Worm (Caenorhabditis elegans) whole organism, L1 larva: ENCODE measurements around the gene rab-30.

Source experiments
- lin-13 ChIP-seq: fragments of 150-350 bp; optimal IDR thresholded peaks from 2 replicates; lab custom pipeline; 2014; ENCODE audit warnings: missing biosample characterization, missing genetic modification reagents, missing genetic modification characterization
- nhr-20 ChIP-seq: sonication (generic microtip); optimal IDR thresholded peaks from 2 replicates; lab custom pipeline; 2016; ENCODE audit warnings: mild to moderate bottlenecking, missing genetic modification characterization, missing compliant biosample characterization
- nhr-90 ChIP-seq: sonication (generic microtip); optimal IDR thresholded peaks from 2 replicates; lab custom pipeline; 2016; ENCODE audit warnings: mild to moderate bottlenecking, missing genetic modification characterization, missing compliant biosample characterization; ENCODE audit not compliant: poor library complexity
- sox-4 ChIP-seq: sonication (generic microtip); optimal IDR thresholded peaks from 2 replicates; lab custom pipeline; 2016; ENCODE audit warnings: missing genetic modification characterization, missing compliant biosample characterization
- tbx-2 ChIP-seq: sonication (generic microtip); optimal IDR thresholded peaks from 2 replicates; lab custom pipeline; 2016; ENCODE audit warnings: missing genetic modification characterization, missing compliant biosample characterization
- unc-62 ChIP-seq: fragments of 150-350 bp; optimal IDR thresholded peaks from 2 replicates; lab custom pipeline; 2014; ENCODE audit warnings: missing biosample characterization, missing genetic modification reagents, missing genetic modification characterization

- TF ChIP-seq tbx-2 (tag; lab: Kevin White, UChicago): no peak
- no peak for TF ChIP-seq lin-13 (GFP tag; lab: Kevin White, UChicago)
- no peak for TF ChIP-seq sox-4 (tag; lab: Kevin White, UChicago)
- TF ChIP-seq nhr-20: no peak
- TF ChIP-seq unc-62 (GFP tag; lab: Kevin White, UChicago): no peak
- TF ChIP-seq nhr-90: no peak
Measured at ce11 chrIII:10604325-10604724, 43.9 kb downstream of the rab-30 start.
